Worm (Caenorhabditis elegans) whole organism, early embryonic: ENCODE data around the gene Y54G2A.38.

ENCODE experiments used
- B0310.2 ChIP-seq: sonication (generic microtip); optimal IDR thresholded peaks from 2 replicates; lab custom pipeline; 2016; ENCODE audit warnings: mild to moderate bottlenecking, missing genetic modification characterization, missing compliant biosample characterization
- F13C5.2 ChIP-seq: sonication (generic microtip); optimal IDR thresholded peaks from 2 replicates; lab custom pipeline; 2017; ENCODE audit warnings: mild to moderate bottlenecking, missing genetic modification characterization, inconsistent platforms, missing compliant biosample characterization
- aly-1 ChIP-seq: sonication (generic microtip); optimal IDR thresholded peaks from 2 replicates; lab custom pipeline; 2016; ENCODE audit warnings: missing genetic modification characterization, missing compliant biosample characterization
- ama-1 ChIP-seq: fragments of 150-350 bp; optimal IDR thresholded peaks from 2 replicates; lab custom pipeline; 2014
- ceh-13 ChIP-seq: fragments of 200-800 bp; sonication (Bioruptor generic); optimal IDR thresholded peaks from 2 replicates; lab custom pipeline; 2018; ENCODE audit warnings: mild to moderate bottlenecking, missing genetic modification characterization, missing compliant biosample characterization
- ceh-36 ChIP-seq: sonication (generic microtip); optimal IDR thresholded peaks from 2 replicates; lab custom pipeline; 2016; ENCODE audit warnings: missing genetic modification characterization, inconsistent platforms, missing compliant biosample characterization
- ets-7 ChIP-seq: sonication (generic microtip); optimal IDR thresholded peaks from 2 replicates; lab custom pipeline; 2016; ENCODE audit warnings: missing genotype, missing genetic modification characterization, missing compliant biosample characterization
- flt-1 ChIP-seq: fragments of 200-800 bp; sonication (Bioruptor generic); IDR thresholded peaks from 2 replicates; pipeline ENCODE4 v1.3.6; 2022; ENCODE audit warnings: missing genetic modification characterization, missing compliant biosample characterization
- hmbx-1 ChIP-seq: sonication (generic microtip); optimal IDR thresholded peaks from 2 replicates; lab custom pipeline; 2016; ENCODE audit warnings: mild to moderate bottlenecking, missing genetic modification characterization, missing compliant biosample characterization
- hmg-4 ChIP-seq: fragments of 200-800 bp; sonication (Bioruptor generic); optimal IDR thresholded peaks from 2 replicates; lab custom pipeline; 2018; ENCODE audit warnings: mild to moderate bottlenecking, missing genetic modification characterization, missing compliant biosample characterization
- hnd-1 ChIP-seq: sonication (generic microtip); optimal IDR thresholded peaks from 2 replicates; lab custom pipeline; 2016; ENCODE audit warnings: missing genetic modification characterization, missing compliant biosample characterization
- pes-1 ChIP-seq: fragments of 200-800 bp; sonication (Bioruptor generic); IDR thresholded peaks from 2 replicates; pipeline ENCODE4 v1.3.6; 2022; ENCODE audit warnings: missing genetic modification reagents, missing genetic modification characterization, missing compliant biosample characterization
- scrt-1 ChIP-seq: fragments of 200-800 bp; sonication (Bioruptor generic); IDR thresholded peaks from 2 replicates; pipeline ENCODE4 v1.3.6; 2022; ENCODE audit warnings: missing genetic modification characterization, missing compliant biosample characterization
- sea-1 ChIP-seq: fragments of 200-800 bp; sonication (Bioruptor generic); conservative IDR thresholded peaks from 2 replicates; pipeline ENCODE4 v1.3.6; 2022; ENCODE audit warnings: missing genetic modification characterization, missing compliant biosample characterization
- tbx-11 ChIP-seq: fragments of 200-800 bp; sonication (Bioruptor generic); IDR thresholded peaks from 2 replicates; pipeline ENCODE4 v1.3.6; 2022; ENCODE audit warnings: missing genetic modification characterization, missing compliant biosample characterization
- tbx-37 ChIP-seq: fragments of 200-800 bp; sonication (Bioruptor generic); conservative IDR thresholded peaks from 2 replicates; pipeline ENCODE4 v1.3.6; 2022; ENCODE audit warnings: missing genetic modification reagents, missing genetic modification characterization, missing compliant biosample characterization
- tra-4 ChIP-seq: sonication (generic microtip); optimal IDR thresholded peaks from 2 replicates; lab custom pipeline; 2017; ENCODE audit warnings: missing genetic modification characterization, missing compliant biosample characterization

The Y54G2A.38 gene

ce11 chrIV:2750607-2751006 is 8.7 kb upstream of the Y54G2A.38 start:
- TF ChIP-seq ama-1 (no peak), ceh-13 (GFP tag; lab: Kevin White, UChicago) (no peak), ceh-36 (tag; lab: Kevin White, UChicago) (no peak), tbx-11 (GFP tag; lab: Robert Waterston, UW) (no peak), sea-1 (GFP tag; lab: Robert Waterston, UW) (no peak), B0310.2 (tag; lab: Kevin White, UChicago) (no peak), aly-1 (tag; lab: Kevin White, UChicago) (no peak), hnd-1 (tag; lab: Kevin White, UChicago) (no peak), hmg-4 (GFP tag; lab: Kevin White, UChicago) (no peak), tbx-37 (GFP tag; lab: Robert Waterston, UW) (no peak), ets-7 (no peak), hmbx-1 (tag; lab: Kevin White, UChicago) (no peak), scrt-1 (GFP tag; lab: Robert Waterston, UW) (no peak), pes-1 (no peak), tra-4 (tag; lab: Kevin White, UChicago) (no peak), flt-1 (GFP tag; lab: Robert Waterston, UW) (no peak), F13C5.2 (tag; lab: Kevin White, UChicago) (no peak)

ce11 chrIV:2751568-2751967 is 7.7 kb upstream of the Y54G2A.38 start, which contains the start of gene Y54G2A.41:
TSS of gene Y54G2A.41 (plus strand) at chrIV:2751868.
- no peak for TF ChIP-seq hnd-1 (tag; lab: Kevin White, UChicago)
- TF ChIP-seq flt-1 (GFP tag; lab: Robert Waterston, UW), result no peak
- TF ChIP-seq tbx-37 (GFP tag; lab: Robert Waterston, UW), result no peak
- TF ChIP-seq ceh-13 (GFP tag; lab: Kevin White, UChicago), result no peak
- TF ChIP-seq tbx-11 (GFP tag; lab: Robert Waterston, UW), result no peak
- TF ChIP-seq tra-4 (tag; lab: Kevin White, UChicago), result no peak
- no peak for TF ChIP-seq hmbx-1 (tag; lab: Kevin White, UChicago)
- no peak for TF ChIP-seq pes-1
- TF ChIP-seq sea-1 (GFP tag; lab: Robert Waterston, UW), result no peak
- TF ChIP-seq ets-7, result no peak
- no peak for TF ChIP-seq ceh-36 (tag; lab: Kevin White, UChicago)
- TF ChIP-seq aly-1 (tag; lab: Kevin White, UChicago), result no peak
- TF ChIP-seq scrt-1 (GFP tag; lab: Robert Waterston, UW), result no peak
- TF ChIP-seq ama-1, result no peak
- TF ChIP-seq F13C5.2 (tag; lab: Kevin White, UChicago), result no peak
- no peak for TF ChIP-seq hmg-4 (GFP tag; lab: Kevin White, UChicago)
- TF ChIP-seq B0310.2 (tag; lab: Kevin White, UChicago), result no peak

- no peak for TF ChIP-seq ama-1
- no peak for TF ChIP-seq pes-1
- TF ChIP-seq ets-7, result no peak
- TF ChIP-seq F13C5.2 (tag; lab: Kevin White, UChicago), result no peak
- no peak for TF ChIP-seq tbx-11 (GFP tag; lab: Robert Waterston, UW)
- no peak for TF ChIP-seq ceh-13 (GFP tag; lab: Kevin White, UChicago)
- TF ChIP-seq hnd-1 (tag; lab: Kevin White, UChicago), result no peak
- no peak for TF ChIP-seq sea-1 (GFP tag; lab: Robert Waterston, UW)
- TF ChIP-seq ceh-36 (tag; lab: Kevin White, UChicago), result no peak
- TF ChIP-seq flt-1 (GFP tag; lab: Robert Waterston, UW), result no peak
Observed at ce11 chrIV:2753541-2753940, 5.7 kb upstream of the Y54G2A.38 start.

ce11 chrIV:2755472-2755871 is 3.8 kb upstream of the Y54G2A.38 start:
- TF ChIP-seq pes-1, result peak; percentile 61; the same call in 1 of the 2 replicates

- 0 out of 2 replicates have a peak, but pooled peaks have one; percentile 47 for TF ChIP-seq pes-1
Observed at ce11 chrIV:2756073-2756472, 3.2 kb upstream of the Y54G2A.38 start.

ce11 chrIV:2758079-2758478 is 1.2 kb upstream of the Y54G2A.38 start:
- TF ChIP-seq B0310.2 (tag; lab: Kevin White, UChicago) (no peak), scrt-1 (GFP tag; lab: Robert Waterston, UW) (no peak), pes-1 (no peak), ama-1 (no peak)

- no peak for TF ChIP-seq ceh-13 (GFP tag; lab: Kevin White, UChicago)
- no peak for TF ChIP-seq tbx-37 (GFP tag; lab: Robert Waterston, UW)
- TF ChIP-seq F13C5.2 (tag; lab: Kevin White, UChicago), result no peak
- no peak for TF ChIP-seq hmg-4 (GFP tag; lab: Kevin White, UChicago)
- TF ChIP-seq ama-1, result no peak
- no peak for TF ChIP-seq tbx-11 (GFP tag; lab: Robert Waterston, UW)
- no peak for TF ChIP-seq aly-1 (tag; lab: Kevin White, UChicago)
- TF ChIP-seq ets-7, result no peak
- TF ChIP-seq sea-1 (GFP tag; lab: Robert Waterston, UW), result no peak
- no peak for TF ChIP-seq flt-1 (GFP tag; lab: Robert Waterston, UW)
- no peak for TF ChIP-seq B0310.2 (tag; lab: Kevin White, UChicago)
- no peak for TF ChIP-seq scrt-1 (GFP tag; lab: Robert Waterston, UW)
- no peak for TF ChIP-seq pes-1
Observed at ce11 chrIV:2761477-2761876, 2.2 kb downstream of the Y54G2A.38 start.

- TF ChIP-seq pes-1 (no peak), F13C5.2 (tag; lab: Kevin White, UChicago) (no peak), aly-1 (tag; lab: Kevin White, UChicago) (no peak), hmbx-1 (tag; lab: Kevin White, UChicago) (no peak), ets-7 (no peak)
Observed at ce11 chrIV:2762380-2762779, 3.1 kb downstream of the Y54G2A.38 start, which contains the start of gene Y54G2A.77. TSS of gene Y54G2A.77 (plus strand) at chrIV:2762680.
